Worm (Caenorhabditis elegans) whole organism, midembryonic: ENCODE results near the gene gex-4.
"Not testable (repeated sequence)": the region's sequence is repeated elsewhere in the genome, so short reads cannot be mapped to it uniquely, and the experiment has no call there.

ENCODE experiments used
- T22C8.4 ChIP-seq: fragments of 200-800 bp; sonication (Bioruptor generic); IDR thresholded peaks from 2 replicates; pipeline ENCODE4 v1.3.6; 2022; ENCODE audit warnings: missing genetic modification characterization, missing compliant biosample characterization
- cog-1 ChIP-seq: sonication (generic microtip); optimal IDR thresholded peaks from 2 replicates; lab custom pipeline; 2016; ENCODE audit warnings: missing genetic modification characterization, missing compliant biosample characterization
- flt-1 ChIP-seq: fragments of 200-800 bp; sonication (Bioruptor generic); IDR thresholded peaks from 2 replicates; pipeline ENCODE4 v1.3.6; 2022; ENCODE audit warnings: missing genetic modification characterization, missing compliant biosample characterization
- klf-2 ChIP-seq: fragments of 200-800 bp; sonication (Bioruptor generic); conservative IDR thresholded peaks from 2 replicates; pipeline ENCODE4 v1.3.6; 2022; ENCODE audit warnings: missing genetic modification reagents, missing genetic modification characterization, missing compliant biosample characterization
- med-1 ChIP-seq: sonication (generic microtip); optimal IDR thresholded peaks from 2 replicates; lab custom pipeline; 2017; ENCODE audit warnings: missing genetic modification characterization, mild to moderate bottlenecking, missing compliant biosample characterization, antibody characterized with exemption, missing genetic modification reagents; ENCODE audit not compliant: insufficient read depth
- ref-1 ChIP-seq: fragments of 200-800 bp; sonication (Bioruptor generic); conservative IDR thresholded peaks from 2 replicates; pipeline ENCODE4 v1.3.6; 2022; ENCODE audit warnings: missing genetic modification reagents, missing genetic modification characterization, missing compliant biosample characterization
- tab-1 ChIP-seq: fragments of 200-800 bp; sonication (Bioruptor generic); IDR thresholded peaks from 2 replicates; pipeline ENCODE4 v1.3.6; 2022; ENCODE audit warnings: missing genetic modification characterization, missing compliant biosample characterization
- ztf-23 ChIP-seq: fragments of 200-800 bp; sonication (Bioruptor generic); IDR thresholded peaks from 2 replicates; pipeline ENCODE4 v1.3.6; 2022; ENCODE audit warnings: missing genetic modification reagents, missing genetic modification characterization, missing compliant biosample characterization
- ztf-29 ChIP-seq: fragments of 200-800 bp; sonication (Bioruptor generic); IDR thresholded peaks from 2 replicates; pipeline ENCODE4 v1.3.6; 2022; ENCODE audit warnings: missing genetic modification reagents, missing genetic modification characterization, missing compliant biosample characterization

The gex-4 gene

DNA sequence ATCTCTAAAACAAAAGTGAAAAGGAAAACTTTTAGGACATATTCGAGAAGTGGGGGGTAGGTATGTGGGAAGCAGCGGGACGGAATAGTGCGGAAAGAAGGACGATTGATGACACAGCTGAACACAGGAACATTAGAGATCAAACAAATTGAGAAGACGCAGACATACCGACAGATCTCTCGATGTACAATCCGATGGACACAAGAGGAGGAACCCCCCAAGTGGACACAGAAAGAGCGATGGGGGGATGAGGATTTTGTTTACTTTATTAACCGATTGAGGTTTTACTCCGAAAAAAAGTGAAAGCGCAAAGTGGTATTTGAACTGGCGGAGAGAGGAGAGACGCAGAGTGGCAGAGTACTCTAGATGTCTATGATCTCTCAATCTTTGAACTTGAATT, 40.3 kb downstream of the gex-4 start:
- 0 out of 2 replicates have a peak, but pooled peaks have one; percentile 24 for TF ChIP-seq flt-1 (GFP tag; lab: Robert Waterston, UW)
- no peak for TF ChIP-seq ref-1
- peak; percentile 73 for TF ChIP-seq cog-1 (tag; lab: Kevin White, UChicago)

DNA sequence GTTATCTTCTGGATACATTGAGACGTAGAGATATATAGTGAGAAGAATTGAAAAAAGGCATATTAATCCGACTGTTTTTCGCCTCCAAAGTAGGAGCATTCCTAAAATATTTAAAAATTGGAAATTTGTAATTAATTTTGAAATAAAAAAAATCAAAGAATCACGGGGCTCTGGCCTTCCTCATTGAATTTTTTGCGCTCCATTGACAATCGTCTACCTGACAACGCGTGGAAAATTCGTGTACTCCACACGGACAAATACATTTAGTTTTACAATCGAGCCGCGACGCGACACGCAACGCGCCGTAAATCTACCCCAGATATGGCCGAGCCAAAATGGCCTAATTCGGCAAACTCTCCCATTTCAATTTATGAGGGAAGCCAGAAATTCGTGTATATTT, 41.3 kb downstream of the gex-4 start, which contains the start of gene gly-11:
TSS of gene gly-11 (minus strand) at position 101 of the 400 bp plus-strand sequence.
- not testable (repeated sequence) for TF ChIP-seq cog-1 (tag; lab: Kevin White, UChicago); flt-1 (GFP tag; lab: Robert Waterston, UW); klf-2

DNA sequence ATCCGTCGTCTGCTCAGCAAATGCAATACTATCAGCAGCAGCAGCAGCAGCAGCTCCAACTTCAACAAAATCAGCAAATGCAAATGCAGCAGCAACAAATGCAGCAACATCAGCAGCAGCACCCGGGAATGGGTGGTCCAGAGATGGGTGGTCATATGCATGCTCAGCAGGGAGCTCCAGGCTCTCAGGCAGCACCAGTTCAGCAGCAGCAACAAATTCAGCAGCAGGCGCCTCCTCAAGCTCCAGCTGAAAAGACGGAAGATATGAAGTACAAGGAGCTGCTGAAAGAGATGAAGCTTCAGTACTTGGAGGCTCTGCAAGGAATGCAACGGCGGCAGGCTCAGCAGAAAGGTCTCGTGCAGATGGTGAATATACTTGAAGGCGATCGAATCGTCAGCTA, 51.4 kb downstream of the gex-4 start:
- TF ChIP-seq ztf-29 (GFP tag; lab: Robert Waterston, UW) (no peak), T22C8.4 (no peak), med-1 (GFP tag; lab: Kevin White, UChicago) (no peak), klf-2 (no peak), tab-1 (no peak), flt-1 (GFP tag; lab: Robert Waterston, UW) (no peak), ztf-23 (no peak), cog-1 (tag; lab: Kevin White, UChicago) (no peak), ref-1 (no peak)
